Worm (Caenorhabditis elegans) whole organism, L4 larva: ENCODE measurements around the gene F31E9.3.

ENCODE experiments used
- D1046.2 ChIP-seq: fragments of 200-800 bp; sonication (Bioruptor generic); IDR thresholded peaks from 2 replicates; pipeline ENCODE4 v1.3.6; 2022; ENCODE audit warnings: missing genetic modification characterization, missing compliant biosample characterization
- arid-1 ChIP-seq: fragments of 200-800 bp; sonication (Bioruptor generic); conservative IDR thresholded peaks from 2 replicates; pipeline ENCODE4 v1.3.6; 2022; ENCODE audit warnings: missing genetic modification reagents, missing genetic modification characterization, missing compliant biosample characterization
- ceh-28 ChIP-seq: fragments of 150-350 bp; optimal IDR thresholded peaks from 2 replicates; lab custom pipeline; 2014; ENCODE audit warnings: missing biosample characterization, missing genetic modification reagents, missing genetic modification characterization
- ceh-82 ChIP-seq: sonication (generic microtip); optimal IDR thresholded peaks from 2 replicates; lab custom pipeline; 2017; ENCODE audit warnings: missing biosample characterization, missing genetic modification characterization
- jun-1 ChIP-seq: fragments of 150-350 bp; optimal IDR thresholded peaks from 2 replicates; lab custom pipeline; 2014; ENCODE audit warnings: missing biosample characterization, missing genetic modification reagents, missing genetic modification characterization
- lin-29 ChIP-seq: fragments of 200-800 bp; sonication (Bioruptor generic); IDR thresholded peaks from 2 replicates; pipeline ENCODE4 v1.3.6; 2022; ENCODE audit warnings: missing genetic modification reagents, missing genetic modification characterization, missing compliant biosample characterization
- nhr-11 ChIP-seq: fragments of 150-350 bp; optimal IDR thresholded peaks from 2 replicates; lab custom pipeline; 2014; ENCODE audit warnings: missing biosample characterization, missing genetic modification characterization
- nhr-6 ChIP-seq: fragments of 150-350 bp; optimal IDR thresholded peaks from 2 replicates; lab custom pipeline; 2014; ENCODE audit warnings: missing biosample characterization, missing genetic modification characterization
- nhr-77 ChIP-seq: fragments of 150-350 bp; optimal IDR thresholded peaks from 2 replicates; lab custom pipeline; 2014; ENCODE audit warnings: missing biosample characterization, missing genetic modification characterization
- skn-1 ChIP-seq: fragments of 150-350 bp; optimal IDR thresholded peaks from 2 replicates; lab custom pipeline; 2014; ENCODE audit warnings: missing biosample characterization, missing genetic modification characterization
- spr-3 ChIP-seq: fragments of 200-800 bp; sonication (Bioruptor generic); optimal IDR thresholded peaks from 2 replicates; lab custom pipeline; 2018; ENCODE audit warnings: mild to moderate bottlenecking, missing genetic modification characterization, missing compliant biosample characterization
- unc-39 ChIP-seq: sonication (generic microtip); optimal IDR thresholded peaks from 2 replicates; lab custom pipeline; 2017; ENCODE audit warnings: missing biosample characterization, missing genetic modification characterization
- zag-1 ChIP-seq: fragments of 150-350 bp; optimal IDR thresholded peaks from 2 replicates; lab custom pipeline; 2014; ENCODE audit warnings: missing biosample characterization, missing genetic modification characterization
- ztf-11 ChIP-seq: fragments of 150-350 bp; optimal IDR thresholded peaks from 2 replicates; lab custom pipeline; 2014; ENCODE audit warnings: missing biosample characterization, missing genetic modification characterization

DNA sequence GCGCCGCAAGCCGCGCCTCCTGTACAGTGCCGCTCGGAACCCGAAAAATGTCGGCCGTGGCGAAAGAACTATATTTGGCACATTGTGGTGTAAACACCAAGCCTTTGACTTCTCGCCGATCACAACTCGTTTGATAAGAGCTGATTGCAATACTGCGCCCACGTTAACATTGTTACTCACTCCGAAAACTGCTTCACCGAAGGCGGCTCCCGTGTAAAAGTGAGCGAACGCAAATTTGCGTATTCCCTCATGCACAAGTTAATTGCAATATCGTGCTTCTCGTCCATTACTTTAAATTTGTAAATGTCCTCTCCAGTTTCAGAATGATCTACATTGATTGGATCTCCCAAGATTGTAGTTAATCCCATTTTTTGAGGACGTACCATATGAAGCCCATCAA lies 38.2 kb upstream of the F31E9.3 start:
- TF ChIP-seq zag-1 (tag; lab: Kevin White, UChicago) (no peak), nhr-11 (no peak), spr-3 (GFP tag; lab: Kevin White, UChicago) (no peak), ceh-82 (tag; lab: Kevin White, UChicago) (no peak), ztf-11 (tag; lab: Kevin White, UChicago) (no peak), lin-29 (GFP tag; lab: Robert Waterston, UW) (no peak), nhr-77 (tag; lab: Kevin White, UChicago) (no peak), unc-39 (tag; lab: Kevin White, UChicago) (no peak), nhr-6 (tag; lab: Kevin White, UChicago) (no peak), arid-1 (no peak), jun-1 (no peak), skn-1 (no peak), D1046.2 (GFP tag; lab: Robert Waterston, UW) (no peak), ceh-28 (tag; lab: Kevin White, UChicago) (no peak)
